Fruit fly (Drosophila melanogaster) whole organism, prepupa: ENCODE measurements around the gene CG31960.

ENCODE experiments used
- Blimp-1 ChIP-seq: fragments of 200-800 bp; sonication (Bioruptor generic); optimal IDR thresholded peaks from 3 replicates; lab custom pipeline; 2017; ENCODE audit warnings: missing biosample characterization, missing genetic modification characterization, mild to moderate bottlenecking, moderate library complexity, missing genetic modification reagents
- CG10669 ChIP-seq: fragments of 200-800 bp; sonication (Bioruptor generic); optimal IDR thresholded peaks from 3 replicates; lab custom pipeline; 2018; ENCODE audit warnings: missing biosample characterization, mild to moderate bottlenecking, missing genetic modification characterization, moderate library complexity
- CG11294 ChIP-seq: fragments of 200-800 bp; sonication (Bioruptor generic); IDR thresholded peaks from 2 replicates; pipeline ENCODE4 v1.3.6; 2022; ENCODE audit warnings: missing biosample characterization, missing genetic modification characterization
- CG11902 ChIP-seq: fragments of 200-800 bp; sonication (Bioruptor generic); optimal IDR thresholded peaks from 3 replicates; lab custom pipeline; 2016; ENCODE audit warnings: missing biosample characterization, missing genetic modification characterization
- CG1621 ChIP-seq: fragments of 200-800 bp; sonication (Bioruptor generic); optimal IDR thresholded peaks from 3 replicates; lab custom pipeline; 2018; ENCODE audit warnings: missing biosample characterization, mild to moderate bottlenecking, missing genetic modification characterization
- CG3032 ChIP-seq: fragments of 200-800 bp; optimal IDR thresholded peaks from 2 replicates; lab custom pipeline; 2019; ENCODE audit warnings: missing biosample characterization, mild to moderate bottlenecking, missing genetic modification characterization, moderate library complexity
- CG32006 ChIP-seq: fragments of 200-800 bp; sonication (Bioruptor generic); optimal IDR thresholded peaks from 3 replicates; lab custom pipeline; 2017; ENCODE audit warnings: missing biosample characterization, mild to moderate bottlenecking, missing genetic modification characterization
- CG3919 ChIP-seq: fragments of 200-800 bp; sonication (Bioruptor generic); optimal IDR thresholded peaks from 3 replicates; lab custom pipeline; 2016; ENCODE audit warnings: missing biosample characterization, missing genetic modification characterization
- CG4318 ChIP-seq: fragments of 200-800 bp; sonication (Bioruptor generic); optimal IDR thresholded peaks from 3 replicates; lab custom pipeline; 2017; ENCODE audit warnings: missing biosample characterization, mild to moderate bottlenecking, missing genetic modification characterization
- CG6163 ChIP-seq: fragments of 200-800 bp; sonication (Bioruptor generic); IDR thresholded peaks from 3 replicates; pipeline ENCODE4 v1.3.6; 2022; ENCODE audit warnings: missing biosample characterization, missing genetic modification characterization
- CG6792 ChIP-seq: fragments of 200-800 bp; sonication (Bioruptor generic); optimal IDR thresholded peaks from 3 replicates; lab custom pipeline; 2016; ENCODE audit warnings: missing biosample characterization, missing genetic modification characterization
- CG6808 ChIP-seq: fragments of 200-800 bp; sonication (Bioruptor generic); optimal IDR thresholded peaks from 3 replicates; lab custom pipeline; 2017; ENCODE audit warnings: missing biosample characterization, missing genetic modification characterization, mild to moderate bottlenecking, moderate library complexity, missing genetic modification reagents
- CG6854 ChIP-seq: fragments of 200-800 bp; sonication (Bioruptor generic); optimal IDR thresholded peaks from 2 replicates; lab custom pipeline; 2017; ENCODE audit warnings: missing biosample characterization, mild to moderate bottlenecking, missing genetic modification characterization
- CG7368 ChIP-seq: fragments of 200-800 bp; sonication (Bioruptor generic); optimal IDR thresholded peaks from 3 replicates; lab custom pipeline; 2016; ENCODE audit warnings: missing biosample characterization, missing genetic modification characterization
- CG8319 ChIP-seq: fragments of 200-800 bp; sonication (Bioruptor generic); optimal IDR thresholded peaks from 3 replicates; lab custom pipeline; 2016; ENCODE audit warnings: missing biosample characterization, missing genetic modification characterization
- CG8632 ChIP-seq: fragments of 200-800 bp; sonication (Bioruptor generic); optimal IDR thresholded peaks from 3 replicates; lab custom pipeline; 2016; ENCODE audit warnings: missing biosample characterization, missing genetic modification characterization
- CG9139 ChIP-seq: fragments of 200-800 bp; sonication (Bioruptor generic); optimal IDR thresholded peaks from 3 replicates; lab custom pipeline; 2017; ENCODE audit warnings: missing biosample characterization, mild to moderate bottlenecking, missing genetic modification characterization
- Eip93F ChIP-seq: fragments of 200-800 bp; sonication (Bioruptor generic); optimal IDR thresholded peaks from 2 replicates; lab custom pipeline; 2016; ENCODE audit warnings: missing biosample characterization, mild to moderate bottlenecking, missing genetic modification characterization
- Ets21C ChIP-seq: fragments of 200-800 bp; sonication (Bioruptor generic); optimal IDR thresholded peaks from 3 replicates; lab custom pipeline; 2016; ENCODE audit warnings: missing biosample characterization, missing genetic modification characterization
- Ets96B ChIP-seq: fragments of 200-800 bp; optimal IDR thresholded peaks from 2 replicates; lab custom pipeline; 2019; ENCODE audit warnings: missing biosample characterization, mild to moderate bottlenecking, missing genetic modification characterization, moderate library complexity
- Gug ChIP-seq: fragments of 200-800 bp; sonication (Bioruptor generic); IDR thresholded peaks from 2 replicates; pipeline ENCODE4 v1.3.6; 2022; ENCODE audit warnings: missing biosample characterization, missing genetic modification characterization
- Hr38 ChIP-seq: sonication (Bioruptor generic); optimal IDR thresholded peaks from 2 replicates; lab custom pipeline; 2016; ENCODE audit warnings: missing biosample characterization, missing genetic modification characterization
- Hr39 ChIP-seq: fragments of 200-800 bp; sonication (Bioruptor generic); optimal IDR thresholded peaks from 2 replicates; lab custom pipeline; 2016; ENCODE audit warnings: missing biosample characterization, missing genetic modification characterization
- Hr4 ChIP-seq: fragments of 200-800 bp; sonication (Bioruptor generic); optimal IDR thresholded peaks from 3 replicates; lab custom pipeline; 2016; ENCODE audit warnings: missing biosample characterization, missing genetic modification characterization
- Lpt ChIP-seq: fragments of 200-800 bp; sonication (Bioruptor generic); optimal IDR thresholded peaks from 3 replicates; lab custom pipeline; 2016; ENCODE audit warnings: missing biosample characterization, missing genetic modification characterization
- Met ChIP-seq: fragments of 200-800 bp; sonication (Bioruptor generic); optimal IDR thresholded peaks from 3 replicates; lab custom pipeline; 2016; ENCODE audit warnings: missing biosample characterization, missing genetic modification characterization
- OdsH ChIP-seq: fragments of 200-800 bp; sonication (Bioruptor generic); optimal IDR thresholded peaks from 3 replicates; lab custom pipeline; 2016; ENCODE audit warnings: missing biosample characterization, missing genetic modification characterization
- Sox14 ChIP-seq: fragments of 200-800 bp; sonication (Bioruptor generic); optimal IDR thresholded peaks from 3 replicates; lab custom pipeline; 2016; ENCODE audit warnings: missing biosample characterization, missing genetic modification characterization
- achi ChIP-seq: fragments of 200-800 bp; sonication (Bioruptor generic); optimal IDR thresholded peaks from 3 replicates; lab custom pipeline; 2016; ENCODE audit warnings: missing biosample characterization, missing genetic modification characterization
- acj6 ChIP-seq: fragments of 200-800 bp; sonication (Bioruptor generic); optimal IDR thresholded peaks from 3 replicates; lab custom pipeline; 2016; ENCODE audit warnings: missing biosample characterization, missing genetic modification characterization
- cyc ChIP-seq: fragments of 200-800 bp; sonication (Bioruptor generic); optimal IDR thresholded peaks from 3 replicates; lab custom pipeline; 2016; ENCODE audit warnings: missing biosample characterization, missing genetic modification characterization
- dac ChIP-seq: fragments of 200-800 bp; sonication (Bioruptor generic); optimal IDR thresholded peaks from 2 replicates; lab custom pipeline; 2017; ENCODE audit warnings: missing biosample characterization, mild to moderate bottlenecking, missing genetic modification characterization
- dsx ChIP-seq: fragments of 200-800 bp; optimal IDR thresholded peaks from 3 replicates; lab custom pipeline; 2019; ENCODE audit warnings: missing biosample characterization, mild to moderate bottlenecking, missing genetic modification characterization, moderate library complexity; ENCODE audit not compliant: poor library complexity, severe bottlenecking
- eg ChIP-seq: fragments of 200-800 bp; sonication (Bioruptor generic); IDR thresholded peaks from 3 replicates; pipeline ENCODE4 v1.3.6; 2022; ENCODE audit warnings: missing biosample characterization, missing genetic modification characterization
- esn ChIP-seq: fragments of 200-800 bp; sonication (Bioruptor generic); optimal IDR thresholded peaks from 2 replicates; lab custom pipeline; 2016; ENCODE audit warnings: missing biosample characterization, mild to moderate bottlenecking, missing genetic modification characterization, moderate library complexity
- fd59A ChIP-seq: fragments of 200-800 bp; sonication (Bioruptor generic); optimal IDR thresholded peaks from 2 replicates; lab custom pipeline; 2017; ENCODE audit warnings: missing biosample characterization, mild to moderate bottlenecking, missing genetic modification characterization, missing genetic modification reagents
- fd85E ChIP-seq: fragments of 200-800 bp; sonication (Bioruptor generic); optimal IDR thresholded peaks from 3 replicates; lab custom pipeline; 2016; ENCODE audit warnings: missing biosample characterization, missing genetic modification characterization
- fkh ChIP-seq: fragments of 200-800 bp; sonication (Bioruptor generic); optimal IDR thresholded peaks from 3 replicates; lab custom pipeline; 2017; ENCODE audit warnings: missing biosample characterization, mild to moderate bottlenecking, missing genetic modification characterization, moderate library complexity
- lz ChIP-seq: fragments of 200-800 bp; sonication (Bioruptor generic); optimal IDR thresholded peaks from 3 replicates; lab custom pipeline; 2016; ENCODE audit warnings: missing biosample characterization, missing genetic modification characterization
- net ChIP-seq: fragments of 200-800 bp; sonication (Bioruptor generic); optimal IDR thresholded peaks from 3 replicates; lab custom pipeline; 2016; ENCODE audit warnings: missing biosample characterization, missing genetic modification characterization
- pdm3 ChIP-seq: fragments of 200-800 bp; sonication (Bioruptor generic); optimal IDR thresholded peaks from 3 replicates; lab custom pipeline; 2016; ENCODE audit warnings: missing biosample characterization, missing genetic modification characterization
- salr ChIP-seq, 2 experiments: fragments of 200-800 bp; sonication (Bioruptor generic); optimal IDR thresholded peaks; 3 replicates each; lab custom pipeline; 2016 to 2018; ENCODE audit warnings: missing biosample characterization in 2 of 2, missing genetic modification characterization in 2 of 2, mild to moderate bottlenecking in 1 of 2
- spab ChIP-seq: fragments of 200-800 bp; sonication (Bioruptor generic); optimal IDR thresholded peaks from 2 replicates; lab custom pipeline; 2017; ENCODE audit warnings: missing biosample characterization, mild to moderate bottlenecking, missing genetic modification characterization, missing genetic modification reagents
- ss ChIP-seq, 2 experiments: fragments of 200-800 bp; sonication (Bioruptor generic); optimal IDR thresholded peaks; 2 replicates in 1 of 2; 3 replicates in 1 of 2; lab custom pipeline; 2017 to 2018; ENCODE audit warnings: mild to moderate bottlenecking in 2 of 2, missing biosample characterization in 2 of 2, missing genetic modification characterization in 2 of 2, moderate library complexity in 1 of 2
- svp ChIP-seq: fragments of 200-800 bp; sonication (Bioruptor generic); peaks from one replicate; lab custom pipeline; 2016; ENCODE audit warnings: missing biosample characterization, missing genetic modification characterization

Gene CG31960

dm6 chr2L:3769718-3770461 is 14.9 kb upstream of the CG31960 start (continued):
- TF ChIP-seq Ets96B (peak; percentile 80), ss (GFP tag; optimal IDR thresholded peaks at IDR 0.05; lab: Kevin White, UChicago) (peak; percentile 69 to 76), CG1621 (peak; percentile 33), pdm3 (peak; percentile 36), CG9139 (GFP tag; lab: Kevin White, UChicago) (peak; percentile 64), CG11294 (0 out of 2 replicates have a peak, but pooled peaks have one; percentile 8), esn (peak; percentile 70), Hr39 (no peak), Hr38 (GFP tag; lab: Kevin White, UChicago) (no peak)

- TF ChIP-seq CG9139 (GFP tag; lab: Kevin White, UChicago) (peak; percentile 90), Hr4 (peak; percentile 97), lz (peak; percentile 99), fd59A (peak; percentile 94), CG4318 (GFP tag; lab: Kevin White, UChicago) (peak; percentile 89), Ets21C (peak; percentile 96), Eip93F (GFP tag; lab: Kevin White, UChicago) (peak; percentile 96), eg (peak; percentile 99), net (peak; percentile 98), salr (GFP tag; optimal IDR thresholded peaks at IDR 0.05; lab: Kevin White, UChicago) (peak; percentile 81 to 98), CG6163 (GFP tag; lab: Robert Waterston, UW) (peak; percentile 99), CG10669 (GFP tag; lab: Kevin White, UChicago) (peak; percentile 92), CG11902 (peak; percentile 89), fd85E (peak; percentile 78), CG6854 (GFP tag; lab: Kevin White, UChicago) (peak; percentile 94), achi (GFP tag; lab: Kevin White, UChicago) (peak; percentile 96), pdm3 (peak; percentile 98), Sox14 (GFP tag; lab: Kevin White, UChicago) (peak; percentile 98), CG6792 (peak; percentile 99), cyc (GFP tag; lab: Kevin White, UChicago) (peak; percentile 96), Lpt (GFP tag; lab: Kevin White, UChicago) (peak; percentile 96), CG11294 (peak; percentile 96), Hr38 (GFP tag; lab: Kevin White, UChicago) (peak; percentile 50), acj6 (GFP tag; lab: Kevin White, UChicago) (peak; percentile 99), Blimp-1 (GFP tag; lab: Kevin White, UChicago) (peak; percentile 82), svp (peak; percentile 99), CG8632 (peak; percentile 97), Gug (GFP tag; lab: Robert Waterston, UW) (peak; percentile 97), CG3919 (GFP tag; lab: Kevin White, UChicago) (peak; percentile 97), dsx (peak; percentile 90), spab (GFP tag; lab: Kevin White, UChicago) (peak; percentile 93), CG3032 (tag; lab: Kevin White, UChicago) (peak; percentile 91), dac (peak; percentile 90), CG8319 (GFP tag; lab: Kevin White, UChicago) (peak; percentile 91), CG7368 (GFP tag; lab: Kevin White, UChicago) (peak; percentile 92), CG32006 (GFP tag; lab: Kevin White, UChicago) (peak; percentile 96), OdsH (peak; percentile 99), CG6808 (GFP tag; lab: Kevin White, UChicago) (peak; percentile 95), fkh (GFP tag; lab: Kevin White, UChicago) (peak; percentile 68), Met (GFP tag; lab: Kevin White, UChicago) (peak; percentile 98), esn (peak; percentile 99)
Measured at dm6 chr2L:3771109-3772067, 13.4 kb upstream of the CG31960 start, which contains the start of gene bowl. Gene bowl (plus strand): TSS chr2L:3771700.
